Worm (Caenorhabditis elegans): ENCODE results near the gene dnj-9.

ce11 chrII:4821739-4822138 is 30.1 kb upstream of the dnj-9 start, which contains the start of gene lact-5:
- TF ChIP-seq aly-2 (tag; optimal IDR thresholded peaks at IDR 0.05) (no peak), lin-39 (tag; optimal IDR thresholded peaks at IDR 0.05) (no peak), ceh-32 (tag; optimal IDR thresholded peaks at IDR 0.05; ENCODE audit: poor library complexity) (no peak), ztf-11 (tag; optimal IDR thresholded peaks at IDR 0.05) (no peak), pqm-1 (tag; optimal IDR thresholded peaks at IDR 0.05) (no peak)
